Worm (Caenorhabditis elegans) whole organism, L1 larva: Measurements from ENCODE around the gene T11F8.1.
"Not testable (repeated sequence)": the region's sequence is repeated elsewhere in the genome, so short reads cannot be mapped to it uniquely, and the experiment has no call there.

Experiments
- aly-2 ChIP-seq: fragments of 150-350 bp; optimal IDR thresholded peaks from 2 replicates; lab custom pipeline; 2014; ENCODE audit warnings: missing biosample characterization, missing genetic modification characterization
- elt-3 ChIP-seq, 6 experiments: fragments of 150-350 bp in 1 of 6; sonication (generic microtip); optimal IDR thresholded peaks; 2 replicates each; lab custom pipeline; 2017 to 2018; ENCODE audit warnings: missing biosample characterization in 6 of 6, missing genetic modification characterization in 6 of 6, inconsistent platforms in 1 of 6
- fkh-10 ChIP-seq: sonication (generic microtip); optimal IDR thresholded peaks from 2 replicates; lab custom pipeline; 2017; ENCODE audit warnings: missing biosample characterization, missing genetic modification reagents, missing genetic modification characterization
- nhr-11 ChIP-seq: fragments of 150-350 bp; optimal IDR thresholded peaks from 2 replicates; lab custom pipeline; 2014; ENCODE audit warnings: missing biosample characterization, missing genetic modification characterization
- nhr-20 ChIP-seq: sonication (generic microtip); optimal IDR thresholded peaks from 2 replicates; lab custom pipeline; 2016; ENCODE audit warnings: mild to moderate bottlenecking, missing genetic modification characterization, missing compliant biosample characterization
- pqm-1 ChIP-seq: sonication (generic microtip); optimal IDR thresholded peaks from 3 replicates; lab custom pipeline; 2017; ENCODE audit warnings: missing biosample characterization, missing genetic modification characterization
- rnt-1 ChIP-seq: sonication (generic microtip); optimal IDR thresholded peaks from 2 replicates; lab custom pipeline; 2016; ENCODE audit warnings: mild to moderate bottlenecking, missing genetic modification characterization, moderate library complexity, missing compliant biosample characterization
- skn-1 ChIP-seq: fragments of 150-350 bp; optimal IDR thresholded peaks from 2 replicates; lab custom pipeline; 2014; ENCODE audit warnings: missing biosample characterization, missing genetic modification characterization
- zag-1 ChIP-seq: fragments of 150-350 bp; optimal IDR thresholded peaks from 2 replicates; lab custom pipeline; 2014; ENCODE audit warnings: missing biosample characterization, missing genetic modification characterization
- ztf-11 ChIP-seq, 2 experiments: sonication (generic microtip); optimal IDR thresholded peaks; 2 replicates each; lab custom pipeline; 2016 to 2017; ENCODE audit warnings: missing genetic modification characterization in 2 of 2, missing biosample characterization in 1 of 2, missing compliant biosample characterization in 1 of 2

DNA sequence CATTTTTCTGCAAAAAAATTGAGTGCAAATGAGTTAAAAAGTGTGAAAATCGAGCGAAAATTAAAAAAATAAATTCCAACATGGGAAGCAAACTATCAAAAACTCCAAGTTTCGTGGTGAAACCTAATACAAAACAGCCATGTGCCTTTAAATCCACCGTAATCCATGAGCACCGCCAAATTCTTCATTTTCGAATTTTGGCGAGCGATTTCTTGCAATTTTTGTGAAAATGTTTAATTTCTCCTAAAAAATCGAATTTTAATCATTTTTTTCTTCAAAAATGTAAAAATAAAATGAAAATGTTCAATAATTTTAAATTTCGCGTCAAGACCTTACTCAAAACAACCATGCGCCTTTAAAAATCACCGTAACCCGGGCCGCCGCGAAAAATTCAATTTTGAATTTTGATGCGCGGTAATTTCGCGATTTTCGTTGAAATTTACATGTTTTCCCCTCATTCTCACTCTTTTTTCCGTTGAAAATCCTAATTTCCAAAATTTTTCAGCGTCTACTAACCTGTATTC, 6.9 kb downstream of the T11F8.1 start, which contains the start of the genes snpc-3.1 and puf-7:
- not testable (repeated sequence) for TF ChIP-seq elt-3 (tag; optimal IDR thresholded peaks at IDR 0.05; lab: Kevin White, UChicago); aly-2; ztf-11 (tag; optimal IDR thresholded peaks at IDR 0.05; lab: Kevin White, UChicago); pqm-1 (tag; lab: Kevin White, UChicago); fkh-10 (GFP tag; lab: Kevin White, UChicago); rnt-1 (tag; lab: Kevin White, UChicago); nhr-20 (tag; lab: Kevin White, UChicago); skn-1 (tag; lab: Kevin White, UChicago); nhr-11 (tag; lab: Kevin White, UChicago); zag-1 (tag; lab: Kevin White, UChicago)
